Worm (Caenorhabditis elegans): ENCODE results near the gene W03G11.2.

Gene W03G11.2

ce11 chrX:12114024-12114423 is 5.6 kb upstream of the W03G11.2 start, which contains the start of gene lgc-15:
lgc-15 (plus strand) TSS chrX:12114324.
- TF ChIP-seq lin-39 (tag; optimal IDR thresholded peaks at IDR 0.05): no peak
- no peak for TF ChIP-seq lsy-2 (tag; optimal IDR thresholded peaks at IDR 0.05)
- no peak for TF ChIP-seq nhr-10 (tag; optimal IDR thresholded peaks at IDR 0.05)
- TF ChIP-seq unc-62 (GFP tag; optimal IDR thresholded peaks at IDR 0.05): no peak
- no peak for TF ChIP-seq ztf-1 (GFP tag; conservative IDR thresholded peaks at IDR 0.05)
- no peak for TF ChIP-seq nhr-237 (tag; optimal IDR thresholded peaks at IDR 0.05)
- TF ChIP-seq unc-39 (tag; optimal IDR thresholded peaks at IDR 0.05): no peak
- TF ChIP-seq fos-1 (tag; optimal IDR thresholded peaks at IDR 0.05): no peak
- no peak for TF ChIP-seq elt-3 (tag; optimal IDR thresholded peaks at IDR 0.05)
- no peak for TF ChIP-seq elt-1 (tag; optimal IDR thresholded peaks at IDR 0.05)
- no peak for TF ChIP-seq nhr-23 (tag; optimal IDR thresholded peaks at IDR 0.05)
- TF ChIP-seq mdl-1 (tag; optimal IDR thresholded peaks at IDR 0.05): no peak
- no peak for TF ChIP-seq R02D3.7 (tag; optimal IDR thresholded peaks at IDR 0.05)

- TF ChIP-seq egl-27 (tag; optimal IDR thresholded peaks at IDR 0.05): no peak
- no peak for TF ChIP-seq nhr-77 (tag; optimal IDR thresholded peaks at IDR 0.05)
- TF ChIP-seq F13H6.1 (tag; optimal IDR thresholded peaks at IDR 0.05): no peak
- no peak for TF ChIP-seq sma-9 (GFP tag; optimal IDR thresholded peaks at IDR 0.05)
- TF ChIP-seq sma-9 (tag; optimal IDR thresholded peaks at IDR 0.05): no peak
Observed at ce11 chrX:12111213-12111612, 2.8 kb upstream of the W03G11.2 start, which contains the start of gene lgc-14. lgc-14 (plus strand) TSS chrX:12111513.

ce11 chrX:12106004-12106403 is 2.4 kb downstream of the W03G11.2 start:
- no peak for TF ChIP-seq alr-1 (tag; optimal IDR thresholded peaks at IDR 0.05)
- peak; percentile 76 for TF ChIP-seq mab-5 (tag; optimal IDR thresholded peaks at IDR 0.05)
- peak; percentile 46 for TF ChIP-seq nhr-12 (tag; optimal IDR thresholded peaks at IDR 0.05)
- peak; percentile 15 for TF ChIP-seq ceh-16 (tag; optimal IDR thresholded peaks at IDR 0.05)
- peak; percentile 73 for TF ChIP-seq sma-3 (GFP tag; optimal IDR thresholded peaks at IDR 0.05)
- no peak for TF ChIP-seq blmp-1 (tag; optimal IDR thresholded peaks at IDR 0.05; ENCODE audit: insufficient read depth)
- peak; percentile 65 for TF ChIP-seq nhr-11 (tag; optimal IDR thresholded peaks at IDR 0.05)
- TF ChIP-seq C34F6.9 (tag; optimal IDR thresholded peaks at IDR 0.05): peak; percentile 56
- no peak for TF ChIP-seq lin-39 (tag; optimal IDR thresholded peaks at IDR 0.05)
- no peak for TF ChIP-seq aly-2 (tag; optimal IDR thresholded peaks at IDR 0.05)
- peak; percentile 68 for TF ChIP-seq Y55F3AM.14 (GFP tag; optimal IDR thresholded peaks at IDR 0.05)
- peak; percentile 46 for TF ChIP-seq zag-1 (tag; optimal IDR thresholded peaks at IDR 0.05)
- no peak for TF ChIP-seq ztf-1 (GFP tag; conservative IDR thresholded peaks at IDR 0.05)
- no peak for TF ChIP-seq ama-1 (optimal IDR thresholded peaks at IDR 0.05)
- TF ChIP-seq mdl-1 (tag; optimal IDR thresholded peaks at IDR 0.05): peak in 1 of 2 experiments; percentile 42
- TF ChIP-seq lsy-2 (tag; optimal IDR thresholded peaks at IDR 0.05): peak in 1 of 2 experiments; percentile 66
- peak; percentile 77 for TF ChIP-seq unc-55 (GFP tag; optimal IDR thresholded peaks at IDR 0.05)
- no peak for TF ChIP-seq skn-1 (tag; optimal IDR thresholded peaks at IDR 0.05)
- peak; percentile 27 for TF ChIP-seq ceh-82 (tag; optimal IDR thresholded peaks at IDR 0.05)
- TF ChIP-seq nhr-21 (tag; optimal IDR thresholded peaks at IDR 0.05): peak; percentile 53
- TF ChIP-seq crh-2 (tag; optimal IDR thresholded peaks at IDR 0.05): peak; percentile 72
- peak; percentile 72 for TF ChIP-seq sem-4 (tag; optimal IDR thresholded peaks at IDR 0.05)
- no peak for TF ChIP-seq ztf-11 (tag; optimal IDR thresholded peaks at IDR 0.05)
- no peak for TF ChIP-seq nhr-10 (tag; optimal IDR thresholded peaks at IDR 0.05)
- TF ChIP-seq R02D3.7 (tag; optimal IDR thresholded peaks at IDR 0.05): no peak
- no peak for TF ChIP-seq peb-1 (tag; optimal IDR thresholded peaks at IDR 0.05)
- TF ChIP-seq snpc-4 (tag; optimal IDR thresholded peaks at IDR 0.05): peak; percentile 2
- peak; percentile 92 for TF ChIP-seq nhr-129 (tag; optimal IDR thresholded peaks at IDR 0.05)
- TF ChIP-seq unc-39 (tag; optimal IDR thresholded peaks at IDR 0.05): no peak
- TF ChIP-seq sma-9 (GFP tag; optimal IDR thresholded peaks at IDR 0.05): peak; percentile 87
- no peak for TF ChIP-seq sma-9 (tag; optimal IDR thresholded peaks at IDR 0.05)
- TF ChIP-seq nhr-23 (tag; optimal IDR thresholded peaks at IDR 0.05): no peak
- TF ChIP-seq ZK546.5 (tag; optimal IDR thresholded peaks at IDR 0.05): no peak
- TF ChIP-seq nhr-77 (tag; optimal IDR thresholded peaks at IDR 0.05): no peak
- peak; percentile 76 for TF ChIP-seq lin-13 (GFP tag; optimal IDR thresholded peaks at IDR 0.05)
- peak; percentile 66 for TF ChIP-seq egl-27 (tag; optimal IDR thresholded peaks at IDR 0.05)
- no peak for TF ChIP-seq ztf-4 (tag; optimal IDR thresholded peaks at IDR 0.05)
- TF ChIP-seq elt-3 (tag; optimal IDR thresholded peaks at IDR 0.05): no peak
- TF ChIP-seq lin-11 (tag; optimal IDR thresholded peaks at IDR 0.05): peak; percentile 39
- TF ChIP-seq nhr-237 (tag; optimal IDR thresholded peaks at IDR 0.05): no peak
- TF ChIP-seq mbf-1 (tag; optimal IDR thresholded peaks at IDR 0.05): no peak
- TF ChIP-seq elt-1 (tag; optimal IDR thresholded peaks at IDR 0.05): no peak
- peak; percentile 77 for TF ChIP-seq F13H6.1 (tag; optimal IDR thresholded peaks at IDR 0.05)
- TF ChIP-seq fos-1 (tag; optimal IDR thresholded peaks at IDR 0.05): peak; percentile 66

Measured in whole organism, L2 larva.